Fruit fly (Drosophila melanogaster): ENCODE measurements around the gene neo.

neo gene

DNA sequence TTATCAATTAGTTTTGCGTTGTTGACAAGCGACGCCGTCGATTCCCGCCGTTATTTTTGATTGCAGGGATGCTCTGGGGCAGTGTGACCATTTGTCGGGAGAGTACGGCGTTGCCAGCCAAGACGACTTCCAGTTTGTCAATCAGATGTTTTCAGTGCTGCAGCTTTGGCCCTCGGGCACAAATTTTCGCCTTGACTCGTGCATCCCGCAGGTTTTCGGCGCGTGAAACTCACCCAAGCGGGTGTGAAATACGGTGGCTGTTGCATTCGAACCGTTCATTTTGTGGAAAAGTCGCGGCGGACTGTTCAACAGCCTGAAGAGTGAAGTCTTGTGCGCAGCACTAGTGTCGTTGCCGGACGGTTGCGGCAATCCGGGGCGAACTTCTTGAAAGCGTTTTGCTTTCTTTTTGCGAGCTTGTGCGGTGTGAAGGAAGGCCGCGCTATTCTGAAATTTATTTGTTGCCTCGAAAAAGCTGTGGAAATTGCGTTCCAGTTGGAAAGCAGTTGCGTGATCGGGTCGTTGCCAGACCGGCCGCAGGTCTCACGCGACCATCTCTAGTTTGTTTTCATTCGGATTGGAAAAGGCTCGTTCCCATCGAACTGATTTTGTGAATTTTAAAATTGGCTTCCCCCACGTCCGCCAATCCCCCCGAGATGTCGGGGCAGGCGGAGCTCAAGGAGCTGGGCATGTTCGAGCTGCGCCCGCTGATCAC, 12.1 kb upstream of the neo start, which contains the start of the genes ca and ncd (continued):
- TF ChIP-seq Opbp (GFP tag; IDR thresholded peaks at IDR 0.05; ENCODE audit: partially characterized antibody) (peak; percentile 62), pzg (GFP tag; optimal IDR thresholded peaks at IDR 0.05) (peak; percentile 68), Sin3A (optimal IDR thresholded peaks at IDR 0.05) (peak; percentile 96), BtbVII (GFP tag; optimal IDR thresholded peaks at IDR 0.05) (no peak), ftz-f1 (GFP tag; optimal IDR thresholded peaks at IDR 0.05) (peak; percentile 72), CG15514 (GFP tag; optimal IDR thresholded peaks at IDR 0.05) (no peak), unc-4 (GFP tag; IDR thresholded peaks at IDR 0.05; ENCODE audit: partially characterized antibody) (peak; percentile 71), dpn (GFP tag; optimal IDR thresholded peaks at IDR 0.05) (peak in 1 of 2 experiments; percentile 12), CG6791 (GFP tag; IDR thresholded peaks at IDR 0.05; ENCODE audit: partially characterized antibody) (0 out of 3 replicates have a peak, but pooled peaks have one; percentile 44), CG13624 (GFP tag; optimal IDR thresholded peaks at IDR 0.05) (peak; percentile 1), Dip3 (GFP tag; optimal IDR thresholded peaks at IDR 0.05) (peak; percentile 6), trem (tag; optimal IDR thresholded peaks at IDR 0.05) (peak; percentile 12), CG2678 (tag; optimal IDR thresholded peaks at IDR 0.05) (no peak), jumu (GFP tag; optimal IDR thresholded peaks at IDR 0.05) (peak; percentile 62), MBD-R2 (GFP tag; IDR thresholded peaks at IDR 0.05) (peak; percentile 56; the same call in 1 of the 2 replicates), Ets97D (GFP tag; optimal IDR thresholded peaks at IDR 0.05) (peak; percentile 46), CG6813 (GFP tag; optimal IDR thresholded peaks at IDR 0.05) (no peak), crp (GFP tag; optimal IDR thresholded peaks at IDR 0.05) (peak; percentile 41 to 88), z (GFP tag; IDR thresholded peaks at IDR 0.05) (no peak), Myb (GFP tag; optimal IDR thresholded peaks at IDR 0.05) (peak; percentile 93), BEAF-32 (GFP tag; optimal IDR thresholded peaks at IDR 0.05) (peak; percentile 82), CG14710 (tag; optimal IDR thresholded peaks at IDR 0.05) (peak; percentile 50), CG17385 (GFP tag; optimal IDR thresholded peaks at IDR 0.05) (no peak), nerfin-2 (GFP tag; IDR thresholded peaks at IDR 0.05; ENCODE audit: partially characterized antibody) (peak; percentile 24; the same call in 1 of the 2 replicates), CG13424 (tag; optimal IDR thresholded peaks at IDR 0.05) (no peak), sens (GFP tag) (peak; percentile 47), tna (GFP tag; IDR thresholded peaks at IDR 0.05; ENCODE audit: partially characterized antibody) (peak; percentile 29; the same call in 1 of the 2 replicates), nerfin-1 (tag; optimal IDR thresholded peaks at IDR 0.05) (no peak), CG7839 (tag; optimal IDR thresholded peaks at IDR 0.05) (no peak), CG3847 (GFP tag; IDR thresholded peaks at IDR 0.05) (peak; percentile 38; the same call in 1 of the 2 replicates), CG15601 (tag; optimal IDR thresholded peaks at IDR 0.05) (no peak), CG16813 (GFP tag; IDR thresholded peaks at IDR 0.05; ENCODE audit: partially characterized antibody) (peak; percentile 67), CG10209 (GFP tag; optimal IDR thresholded peaks at IDR 0.05) (no peak), HLH4C (GFP tag; IDR thresholded peaks at IDR 0.05; ENCODE audit: partially characterized antibody) (peak; percentile 30; the same call in 2 of the 3 replicates), run (tag; optimal IDR thresholded peaks at IDR 0.05) (no peak), mam (GFP tag; optimal IDR thresholded peaks at IDR 0.05) (peak; percentile 14), HmgZ (tag; optimal IDR thresholded peaks at IDR 0.05) (peak; percentile 15), ttk (GFP tag; IDR thresholded peaks at IDR 0.05) (no peak), Rx (GFP tag; IDR thresholded peaks at IDR 0.05) (no peak), odd (GFP tag; optimal IDR thresholded peaks at IDR 0.05) (no peak), CG42726 (GFP tag; IDR thresholded peaks at IDR 0.05; ENCODE audit: partially characterized antibody) (peak; percentile 57; the same call in 1 of the 2 replicates), Rfx (GFP tag; IDR thresholded peaks at IDR 0.05) (no peak), CG17186 (GFP tag; optimal IDR thresholded peaks at IDR 0.05) (peak; percentile 6), Scr (GFP tag; IDR thresholded peaks at IDR 0.05; ENCODE audit: partially characterized antibody) (peak; percentile 72), Dp (GFP tag; optimal IDR thresholded peaks at IDR 0.05) (peak; percentile 88), otp (GFP tag; IDR thresholded peaks at IDR 0.05) (no peak), Doc3 (GFP tag; IDR thresholded peaks at IDR 0.05; ENCODE audit: partially characterized antibody) (0 out of 3 replicates have a peak, but pooled peaks have one; percentile 42)

All from whole organism, embryonic.